Worm (Caenorhabditis elegans) whole organism, mixed stage, embryonic: ENCODE data around the gene C18H7.12.
A peak's percentile ranks its signal among the peaks of the same experiment; 100 is the strongest.

Experiments used
- M03D4.4 ChIP-seq: sonication (generic microtip); optimal IDR thresholded peaks from 2 replicates; lab custom pipeline; 2017; ENCODE audit warnings: mild to moderate bottlenecking, missing genetic modification characterization, missing compliant biosample characterization
- bed-3 ChIP-seq: fragments of 200-800 bp; sonication (Bioruptor generic); optimal IDR thresholded peaks from 3 replicates; lab custom pipeline; 2018; ENCODE audit warnings: mild to moderate bottlenecking, missing genetic modification characterization, moderate library complexity, missing compliant biosample characterization
- ceh-39 ChIP-seq: fragments of 150-350 bp; optimal IDR thresholded peaks from 2 replicates; lab custom pipeline; 2014; ENCODE audit warnings: missing biosample characterization, missing genetic modification characterization
- ceh-43 ChIP-seq: fragments of 200-800 bp; sonication (Bioruptor generic); optimal IDR thresholded peaks from 2 replicates; lab custom pipeline; 2018; ENCODE audit warnings: mild to moderate bottlenecking, missing genetic modification characterization, moderate library complexity, missing compliant biosample characterization
- ceh-83 ChIP-seq: fragments of 200-800 bp; sonication (Bioruptor generic); optimal IDR thresholded peaks from 2 replicates; lab custom pipeline; 2018; ENCODE audit warnings: mild to moderate bottlenecking, missing genetic modification characterization, missing compliant biosample characterization
- ces-1 ChIP-seq: fragments of 150-350 bp; optimal IDR thresholded peaks from 2 replicates; lab custom pipeline; 2014; ENCODE audit warnings: missing biosample characterization, missing genetic modification reagents, missing genetic modification characterization
- cnd-1 ChIP-seq: fragments of 200-800 bp; sonication (Bioruptor generic); optimal IDR thresholded peaks from 2 replicates; lab custom pipeline; 2018; ENCODE audit warnings: mild to moderate bottlenecking, missing genetic modification characterization, missing compliant biosample characterization
- drap-1 ChIP-seq: fragments of 200-800 bp; sonication (Bioruptor generic); optimal IDR thresholded peaks from 3 replicates; lab custom pipeline; 2018; ENCODE audit warnings: mild to moderate bottlenecking, missing genetic modification characterization, missing compliant biosample characterization
- elt-1 ChIP-seq: sonication (generic microtip); optimal IDR thresholded peaks from 2 replicates; lab custom pipeline; 2017; ENCODE audit warnings: missing genetic modification characterization, mild to moderate bottlenecking, missing compliant biosample characterization, antibody characterized with exemption, moderate library complexity, borderline replicate concordance; ENCODE audit not compliant: insufficient read depth
- elt-3 ChIP-seq: fragments of 150-350 bp; optimal IDR thresholded peaks from 2 replicates; lab custom pipeline; 2014; ENCODE audit warnings: missing biosample characterization, missing genetic modification characterization
- flh-1 ChIP-seq: fragments of 200-800 bp; sonication (Bioruptor generic); optimal IDR thresholded peaks from 2 replicates; lab custom pipeline; 2018; ENCODE audit warnings: mild to moderate bottlenecking, missing genetic modification characterization, moderate library complexity, missing compliant biosample characterization
- hlh-1 ChIP-seq: fragments of 150-350 bp; optimal IDR thresholded peaks from 2 replicates; lab custom pipeline; 2014; ENCODE audit warnings: missing biosample characterization, missing genetic modification reagents, missing genetic modification characterization
- lin-32 ChIP-seq: fragments of 200-800 bp; sonication (Bioruptor generic); optimal IDR thresholded peaks from 2 replicates; lab custom pipeline; 2018; ENCODE audit warnings: mild to moderate bottlenecking, missing genetic modification characterization, missing compliant biosample characterization
- lsy-2 ChIP-seq: fragments of 150-350 bp; optimal IDR thresholded peaks from 2 replicates; lab custom pipeline; 2014; ENCODE audit warnings: missing biosample characterization, missing genetic modification characterization
- mab-5 ChIP-seq: fragments of 150-350 bp; optimal IDR thresholded peaks from 2 replicates; lab custom pipeline; 2014; ENCODE audit warnings: missing biosample characterization, missing genetic modification characterization
- mls-2 ChIP-seq: sonication (generic microtip); optimal IDR thresholded peaks from 2 replicates; lab custom pipeline; 2016; ENCODE audit warnings: mild to moderate bottlenecking, missing genetic modification characterization, moderate library complexity, missing compliant biosample characterization
- nhr-12 ChIP-seq: fragments of 150-350 bp; optimal IDR thresholded peaks from 2 replicates; lab custom pipeline; 2014; ENCODE audit warnings: missing biosample characterization, missing genetic modification characterization
- nhr-2 ChIP-seq: fragments of 150-350 bp; optimal IDR thresholded peaks from 2 replicates; lab custom pipeline; 2014; ENCODE audit warnings: missing biosample characterization, missing genetic modification characterization
- nhr-237 ChIP-seq: fragments of 150-350 bp; optimal IDR thresholded peaks from 2 replicates; lab custom pipeline; 2014; ENCODE audit warnings: missing biosample characterization, missing genetic modification characterization
- nhr-28 ChIP-seq: fragments of 150-350 bp; optimal IDR thresholded peaks from 2 replicates; lab custom pipeline; 2014; ENCODE audit warnings: missing biosample characterization, missing genetic modification characterization
- nhr-76 ChIP-seq: sonication (generic microtip); optimal IDR thresholded peaks from 2 replicates; lab custom pipeline; 2017; ENCODE audit warnings: missing biosample characterization, missing genetic modification characterization
- sem-2 ChIP-seq: fragments of 200-800 bp; sonication (Bioruptor generic); optimal IDR thresholded peaks from 2 replicates; lab custom pipeline; 2018; ENCODE audit warnings: mild to moderate bottlenecking, missing genetic modification characterization, missing compliant biosample characterization
- snpc-4 ChIP-seq: fragments of 150-350 bp; optimal IDR thresholded peaks from 2 replicates; lab custom pipeline; 2014; ENCODE audit warnings: missing biosample characterization, missing genetic modification characterization
- sptf-1 ChIP-seq: sonication (generic microtip); optimal IDR thresholded peaks from 2 replicates; lab custom pipeline; 2017; ENCODE audit warnings: mild to moderate bottlenecking, missing genetic modification characterization, moderate library complexity, missing compliant biosample characterization
- tbx-8 ChIP-seq: fragments of 200-800 bp; sonication (Bioruptor generic); optimal IDR thresholded peaks from 2 replicates; lab custom pipeline; 2018; ENCODE audit warnings: mild to moderate bottlenecking, missing genetic modification characterization, moderate library complexity, missing compliant biosample characterization
- unc-120 ChIP-seq: sonication (generic microtip); optimal IDR thresholded peaks from 2 replicates; lab custom pipeline; 2017; ENCODE audit warnings: missing genetic modification characterization, missing compliant biosample characterization; ENCODE audit not compliant: poor library complexity, severe bottlenecking
- unc-39 ChIP-seq: fragments of 150-350 bp; optimal IDR thresholded peaks from 2 replicates; lab custom pipeline; 2014; ENCODE audit warnings: missing biosample characterization, missing genetic modification characterization
- unc-62 ChIP-seq: fragments of 150-350 bp; optimal IDR thresholded peaks from 2 replicates; lab custom pipeline; 2014; ENCODE audit warnings: missing biosample characterization, missing genetic modification reagents, missing genetic modification characterization
- zip-8 ChIP-seq: fragments of 150-350 bp; optimal IDR thresholded peaks from 2 replicates; lab custom pipeline; 2014; ENCODE audit warnings: missing biosample characterization, missing genetic modification characterization

C18H7.12 gene

ce11 chrIV:572487-572886 lies 15.1 kb downstream of the C18H7.12 start, which contains the start of gene gex-2:
TSS of gene gex-2 (plus strand) at chrIV:572769.
- TF ChIP-seq M03D4.4 (tag; lab: Kevin White, UChicago) (no peak), sem-2 (GFP tag; lab: Kevin White, UChicago) (no peak), cnd-1 (tag; lab: Kevin White, UChicago) (no peak), nhr-2 (tag; lab: Kevin White, UChicago) (no peak), mab-5 (tag; lab: Kevin White, UChicago) (no peak), elt-1 (tag; lab: Kevin White, UChicago) (no peak), nhr-28 (tag; lab: Kevin White, UChicago) (no peak), unc-62 (GFP tag; lab: Kevin White, UChicago) (no peak)

- no peak for TF ChIP-seq sem-2 (GFP tag; lab: Kevin White, UChicago)
- no peak for TF ChIP-seq elt-3 (tag; lab: Kevin White, UChicago)
- TF ChIP-seq sptf-1 (tag; lab: Kevin White, UChicago) = no peak
- no peak for TF ChIP-seq tbx-8 (GFP tag; lab: Kevin White, UChicago)
- TF ChIP-seq drap-1 (GFP tag; lab: Kevin White, UChicago) = no peak
- no peak for TF ChIP-seq flh-1 (GFP tag; lab: Kevin White, UChicago)
- TF ChIP-seq bed-3 (GFP tag; lab: Kevin White, UChicago) = no peak
- no peak for TF ChIP-seq unc-120 (tag; lab: Kevin White, UChicago)
- TF ChIP-seq nhr-2 (tag; lab: Kevin White, UChicago) = no peak
- no peak for TF ChIP-seq nhr-76 (tag; lab: Kevin White, UChicago)
- TF ChIP-seq ceh-43 = no peak
- no peak for TF ChIP-seq ces-1 (GFP tag; lab: Kevin White, UChicago)
- TF ChIP-seq M03D4.4 (tag; lab: Kevin White, UChicago) = no peak
- TF ChIP-seq snpc-4 = no peak
- TF ChIP-seq ceh-39 (tag; lab: Kevin White, UChicago) = no peak
- TF ChIP-seq unc-39 (tag; lab: Kevin White, UChicago) = no peak
- TF ChIP-seq nhr-12 (tag; lab: Kevin White, UChicago) = no peak
- TF ChIP-seq unc-62 (GFP tag; lab: Kevin White, UChicago) = no peak
- TF ChIP-seq lin-32 (GFP tag; lab: Kevin White, UChicago) = no peak
- no peak for TF ChIP-seq mls-2 (tag; lab: Kevin White, UChicago)
Measured at ce11 chrIV:570799-571300, 16.8 kb downstream of the C18H7.12 start, which contains the start of gene F56A11.5. TSS of gene F56A11.5 (minus strand) at chrIV:570849.

ce11 chrIV:564000-564399 lies 23.6 kb downstream of the C18H7.12 start:
- TF ChIP-seq drap-1 (GFP tag; lab: Kevin White, UChicago) = no peak
- no peak for TF ChIP-seq lsy-2
- no peak for TF ChIP-seq hlh-1
- TF ChIP-seq elt-1 (tag; lab: Kevin White, UChicago) = no peak
- no peak for TF ChIP-seq nhr-76 (tag; lab: Kevin White, UChicago)
- no peak for TF ChIP-seq sem-2 (GFP tag; lab: Kevin White, UChicago)
- TF ChIP-seq bed-3 (GFP tag; lab: Kevin White, UChicago) = no peak
- no peak for TF ChIP-seq nhr-237 (tag; lab: Kevin White, UChicago)
- no peak for TF ChIP-seq elt-3 (tag; lab: Kevin White, UChicago)
- TF ChIP-seq ceh-83 = no peak

- TF ChIP-seq nhr-2 (tag; lab: Kevin White, UChicago) (no peak), ces-1 (GFP tag; lab: Kevin White, UChicago) (peak; percentile 97)
Measured at ce11 chrIV:563417-563816, 24.2 kb downstream of the C18H7.12 start.

ce11 chrIV:560780-561179 lies 26.8 kb downstream of the C18H7.12 start:
- peak; percentile 7 for TF ChIP-seq ceh-83
- TF ChIP-seq nhr-76 (tag; lab: Kevin White, UChicago) = no peak
- peak; percentile 91 for TF ChIP-seq zip-8 (tag; lab: Kevin White, UChicago)
- no peak for TF ChIP-seq drap-1 (GFP tag; lab: Kevin White, UChicago)
